Worm (Caenorhabditis elegans) whole organism, L4 larva: ENCODE results near the gene F13D12.3.
A peak's percentile ranks its signal among the peaks of the same experiment; 100 is the strongest.

Experiments
- F44E2.7 ChIP-seq: fragments of 200-800 bp; sonication (Bioruptor generic); IDR thresholded peaks from 2 replicates; pipeline ENCODE4 v2.1.2; 2022; ENCODE audit warnings: missing genetic modification characterization, missing compliant biosample characterization
- F49E8.2 ChIP-seq: sonication (generic microtip); optimal IDR thresholded peaks from 2 replicates; lab custom pipeline; 2016; ENCODE audit warnings: missing compliant biosample characterization, mild to moderate bottlenecking, missing genetic modification characterization, borderline replicate concordance
- R02D3.7 ChIP-seq: fragments of 150-350 bp; sonication (generic microtip); optimal IDR thresholded peaks from 3 replicates; lab custom pipeline; 2014; ENCODE audit warnings: missing biosample characterization, missing genetic modification characterization
- Y105C5A.15 ChIP-seq: fragments of 200-800 bp; sonication (Bioruptor generic); IDR thresholded peaks from 2 replicates; pipeline ENCODE4 v1.3.6; 2022; ENCODE audit warnings: missing genetic modification characterization, missing compliant biosample characterization
- Y48G9A.11 ChIP-seq: fragments of 200-800 bp; sonication (Bioruptor generic); IDR thresholded peaks from 2 replicates; pipeline ENCODE4 v1.3.6; 2022; ENCODE audit warnings: missing genetic modification reagents, missing genetic modification characterization, missing compliant biosample characterization
- Y5F2A.4 ChIP-seq: fragments of 200-800 bp; sonication (Bioruptor generic); optimal IDR thresholded peaks from 2 replicates; lab custom pipeline; 2018; ENCODE audit warnings: mild to moderate bottlenecking, missing genetic modification characterization, missing compliant biosample characterization
- ZK337.2 ChIP-seq: fragments of 200-800 bp; sonication (Bioruptor generic); IDR thresholded peaks from 2 replicates; pipeline ENCODE4 v1.3.6; 2022; ENCODE audit warnings: missing genetic modification reagents, missing genetic modification characterization, missing compliant biosample characterization
- ZK546.5 ChIP-seq, 2 experiments: sonication (generic microtip); optimal IDR thresholded peaks; 2 replicates each; lab custom pipeline; 2017; ENCODE audit warnings: missing biosample characterization in 2 of 2, missing genetic modification characterization in 2 of 2
- arid-1 ChIP-seq: fragments of 200-800 bp; sonication (Bioruptor generic); conservative IDR thresholded peaks from 2 replicates; pipeline ENCODE4 v1.3.6; 2022; ENCODE audit warnings: missing genetic modification reagents, missing genetic modification characterization, missing compliant biosample characterization
- ces-1 ChIP-seq: fragments of 150-350 bp; sonication (generic microtip); optimal IDR thresholded peaks from 4 replicates; lab custom pipeline; 2014; ENCODE audit warnings: missing biosample characterization, missing genetic modification reagents, missing genetic modification characterization
- ctbp-1 ChIP-seq: fragments of 200-800 bp; sonication (Bioruptor generic); IDR thresholded peaks from 2 replicates; pipeline ENCODE4 v1.3.6; 2022; ENCODE audit warnings: missing genetic modification reagents, missing genetic modification characterization, missing compliant biosample characterization
- dpl-1 ChIP-seq: fragments of 150-350 bp; optimal IDR thresholded peaks from 2 replicates; lab custom pipeline; 2014; ENCODE audit warnings: missing biosample characterization, missing genetic modification reagents, missing genetic modification characterization
- dve-1 ChIP-seq: sonication (generic microtip); optimal IDR thresholded peaks from 2 replicates; lab custom pipeline; 2017; ENCODE audit warnings: antibody characterized with exemption, mild to moderate bottlenecking, missing genetic modification characterization, missing compliant biosample characterization; ENCODE audit not compliant: insufficient read depth
- egl-43 ChIP-seq: fragments of 200-800 bp; sonication (Bioruptor generic); IDR thresholded peaks from 2 replicates; pipeline ENCODE4 v1.3.6; 2022; ENCODE audit warnings: missing genetic modification reagents, missing genetic modification characterization, missing compliant biosample characterization
- hlh-30 ChIP-seq: sonication (generic microtip); optimal IDR thresholded peaks from 2 replicates; lab custom pipeline; 2017; ENCODE audit warnings: antibody characterized with exemption, mild to moderate bottlenecking, missing genetic modification characterization, missing compliant biosample characterization; ENCODE audit not compliant: insufficient read depth
- hmg-1.1 ChIP-seq: fragments of 200-800 bp; sonication (Bioruptor generic); IDR thresholded peaks from 2 replicates; pipeline ENCODE4 v1.3.6; 2022; ENCODE audit warnings: missing genetic modification reagents, missing genetic modification characterization, missing compliant biosample characterization
- jun-1 ChIP-seq: fragments of 150-350 bp; optimal IDR thresholded peaks from 2 replicates; lab custom pipeline; 2014; ENCODE audit warnings: missing biosample characterization, missing genetic modification reagents, missing genetic modification characterization
- lin-1 ChIP-seq: fragments of 200-800 bp; sonication (Bioruptor generic); IDR thresholded peaks from 2 replicates; pipeline ENCODE4 v1.3.6; 2022; ENCODE audit warnings: missing genetic modification reagents, missing genetic modification characterization, missing compliant biosample characterization
- lin-38 ChIP-seq: fragments of 200-800 bp; sonication (Bioruptor generic); IDR thresholded peaks from 2 replicates; pipeline ENCODE4 v1.3.6; 2022; ENCODE audit warnings: missing genetic modification reagents, missing genetic modification characterization, missing compliant biosample characterization
- lin-39 ChIP-seq: fragments of 150-350 bp; optimal IDR thresholded peaks from 2 replicates; lab custom pipeline; 2014; ENCODE audit warnings: missing biosample characterization, missing genetic modification reagents, missing genetic modification characterization
- madf-5 ChIP-seq, 2 experiments: fragments of 200-800 bp; sonication (Bioruptor generic); IDR thresholded peaks; 2 replicates each; pipeline ENCODE4 v1.3.6; 2022; ENCODE audit warnings: missing compliant biosample characterization in 2 of 2, missing genetic modification characterization in 2 of 2
- mdt-29 ChIP-seq: fragments of 200-800 bp; sonication (Bioruptor generic); IDR thresholded peaks from 2 replicates; pipeline ENCODE4 v1.3.6; 2022; ENCODE audit warnings: missing genetic modification reagents, missing genetic modification characterization, missing compliant biosample characterization
- mxl-2 ChIP-seq: fragments of 200-800 bp; sonication (Bioruptor generic); conservative IDR thresholded peaks from 2 replicates; pipeline ENCODE4 v1.3.6; 2022; ENCODE audit warnings: missing genetic modification reagents, missing genetic modification characterization, missing compliant biosample characterization
- mxl-3 ChIP-seq: fragments of 200-800 bp; sonication (Bioruptor generic); optimal IDR thresholded peaks from 2 replicates; lab custom pipeline; 2018; ENCODE audit warnings: mild to moderate bottlenecking, missing genetic modification characterization, missing compliant biosample characterization
- nhr-102 ChIP-seq: sonication (generic microtip); optimal IDR thresholded peaks from 2 replicates; lab custom pipeline; 2016; ENCODE audit warnings: mild to moderate bottlenecking, missing genetic modification characterization, moderate library complexity, missing compliant biosample characterization
- nhr-111 ChIP-seq: fragments of 200-800 bp; sonication (Bioruptor generic); optimal IDR thresholded peaks from 2 replicates; lab custom pipeline; 2018; ENCODE audit warnings: mild to moderate bottlenecking, missing genetic modification characterization, missing compliant biosample characterization
- nhr-237 ChIP-seq: sonication (generic microtip); optimal IDR thresholded peaks from 2 replicates; lab custom pipeline; 2017; ENCODE audit warnings: missing biosample characterization, missing genetic modification characterization
- nhr-25 ChIP-seq: sonication (generic microtip); optimal IDR thresholded peaks from 2 replicates; lab custom pipeline; 2017; ENCODE audit warnings: missing genetic modification characterization, mild to moderate bottlenecking, missing compliant biosample characterization, antibody characterized with exemption, moderate library complexity, borderline replicate concordance; ENCODE audit not compliant: insufficient read depth
- nhr-41 ChIP-seq: fragments of 200-800 bp; sonication (Bioruptor generic); IDR thresholded peaks from 2 replicates; pipeline ENCODE4 v1.3.6; 2022; ENCODE audit warnings: missing genetic modification reagents, missing genetic modification characterization, missing compliant biosample characterization
- nhr-42 ChIP-seq: fragments of 200-800 bp; sonication (Bioruptor generic); IDR thresholded peaks from 2 replicates; pipeline ENCODE4 v1.3.6; 2022; ENCODE audit warnings: missing genetic modification characterization, missing compliant biosample characterization
- nhr-48 ChIP-seq: sonication (generic microtip); optimal IDR thresholded peaks from 2 replicates; lab custom pipeline; 2016; ENCODE audit warnings: mild to moderate bottlenecking, missing genetic modification characterization, missing compliant biosample characterization
- nhr-76 ChIP-seq: fragments of 150-350 bp; optimal IDR thresholded peaks from 2 replicates; lab custom pipeline; 2014; ENCODE audit warnings: missing biosample characterization, missing genetic modification characterization
- nhr-77 ChIP-seq: fragments of 150-350 bp; optimal IDR thresholded peaks from 2 replicates; lab custom pipeline; 2014; ENCODE audit warnings: missing biosample characterization, missing genetic modification characterization
- saeg-2 ChIP-seq: fragments of 200-800 bp; sonication (Bioruptor generic); IDR thresholded peaks from 2 replicates; pipeline ENCODE4 v1.3.6; 2022; ENCODE audit warnings: missing genetic modification reagents, missing genetic modification characterization, missing compliant biosample characterization
- spr-3 ChIP-seq: fragments of 200-800 bp; sonication (Bioruptor generic); optimal IDR thresholded peaks from 2 replicates; lab custom pipeline; 2018; ENCODE audit warnings: mild to moderate bottlenecking, missing genetic modification characterization, missing compliant biosample characterization
- unc-130 ChIP-seq: sonication (generic microtip); optimal IDR thresholded peaks from 2 replicates; lab custom pipeline; 2016; ENCODE audit warnings: missing genetic modification reagents, missing genetic modification characterization, missing compliant biosample characterization
- zag-1 ChIP-seq: fragments of 150-350 bp; optimal IDR thresholded peaks from 2 replicates; lab custom pipeline; 2014; ENCODE audit warnings: missing biosample characterization, missing genetic modification characterization
- zfp-3 ChIP-seq: fragments of 200-800 bp; sonication (Bioruptor generic); conservative IDR thresholded peaks from 2 replicates; pipeline ENCODE4 v1.3.6; 2022; ENCODE audit warnings: missing genetic modification reagents, missing genetic modification characterization, missing compliant biosample characterization
- zip-2 ChIP-seq: fragments of 150-350 bp; optimal IDR thresholded peaks from 2 replicates; lab custom pipeline; 2014; ENCODE audit warnings: missing biosample characterization, missing genetic modification characterization
- ztf-7 ChIP-seq: fragments of 150-350 bp; optimal IDR thresholded peaks from 2 replicates; lab custom pipeline; 2014; ENCODE audit warnings: missing biosample characterization, missing genetic modification characterization

Gene F13D12.3

DNA sequence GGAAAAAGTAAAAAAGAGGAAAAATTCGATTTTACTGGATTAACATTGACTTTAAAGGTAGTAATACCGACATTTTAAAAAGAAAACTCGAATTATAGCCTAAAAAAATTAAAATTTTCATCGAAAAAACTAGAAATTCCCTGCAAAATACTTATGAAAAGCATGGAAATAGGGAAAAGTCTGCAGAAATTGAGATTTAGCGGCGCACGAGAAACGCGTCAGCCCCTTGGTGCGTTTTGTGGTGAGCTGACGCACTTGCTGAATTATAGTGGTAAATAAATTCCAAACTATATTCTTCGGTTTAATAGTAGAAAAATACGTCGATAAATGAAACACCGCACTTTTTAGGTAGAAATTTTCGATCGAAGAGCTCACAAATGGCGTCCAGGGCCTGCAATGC, 25.8 kb upstream of the F13D12.3 start (continued):
- TF ChIP-seq dpl-1 (GFP tag; lab: Kevin White, UChicago): peak; percentile 50
- no peak for TF ChIP-seq jun-1 (tag; lab: Kevin White, UChicago)
- TF ChIP-seq mdt-29 (GFP tag; lab: Robert Waterston, UW): no peak
- no peak for TF ChIP-seq lin-1

DNA sequence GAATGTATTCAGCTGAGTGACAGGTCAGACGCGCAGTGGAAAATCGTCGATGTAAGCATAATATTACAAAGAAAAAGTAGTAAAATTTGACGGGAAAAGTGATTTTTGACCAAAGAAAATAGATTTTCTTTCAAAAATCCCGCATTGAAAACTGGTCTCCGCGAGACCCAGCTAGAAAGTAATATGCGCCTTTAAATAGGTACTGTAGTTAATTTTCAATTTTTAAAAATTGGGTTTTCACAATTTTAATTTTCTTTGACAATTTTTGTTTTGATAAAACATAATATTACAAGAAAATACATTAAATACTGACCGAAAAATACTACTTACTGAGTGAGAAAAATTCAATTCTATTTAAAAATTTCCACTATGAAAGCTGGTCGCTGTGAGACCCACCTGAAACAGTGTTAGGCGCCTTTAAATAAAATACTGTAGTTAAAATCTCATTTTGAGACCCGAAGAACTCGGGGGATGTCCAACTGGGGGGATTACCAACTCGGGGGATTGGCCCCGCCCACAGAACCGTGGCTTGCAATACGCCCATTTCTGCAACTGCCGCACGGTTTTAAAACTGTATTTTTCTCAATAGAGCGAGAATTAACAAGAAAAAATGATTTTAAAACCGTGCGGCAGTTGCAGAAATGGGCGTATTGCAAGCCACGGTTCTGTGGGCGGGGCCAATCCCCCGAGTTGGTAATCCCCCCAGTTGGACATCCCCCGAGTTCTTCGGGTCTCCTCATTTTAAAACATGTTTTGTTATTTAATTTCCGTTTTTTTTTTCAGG, 24.8 kb upstream of the F13D12.3 start, which contains the start of gene tars-1:
TSS of gene tars-1 (minus strand) at position 497 of the 784 bp plus-strand sequence.
- TF ChIP-seq zfp-3 (GFP tag; lab: Robert Waterston, UW) (0 out of 2 replicates have a peak, but pooled peaks have one; percentile 32), unc-130 (GFP tag; lab: Kevin White, UChicago) (peak; percentile 14), hmg-1.1 (GFP tag; lab: Robert Waterston, UW) (peak; percentile 9; the same call in 1 of the 2 replicates), F49E8.2 (tag; lab: Kevin White, UChicago) (peak; percentile 18), nhr-42 (GFP tag; lab: Robert Waterston, UW) (0 out of 2 replicates have a peak, but pooled peaks have one; percentile 22), lin-38 (GFP tag; lab: Robert Waterston, UW) (peak; percentile 68), dve-1 (tag; lab: Kevin White, UChicago) (peak; percentile 15)

DNA sequence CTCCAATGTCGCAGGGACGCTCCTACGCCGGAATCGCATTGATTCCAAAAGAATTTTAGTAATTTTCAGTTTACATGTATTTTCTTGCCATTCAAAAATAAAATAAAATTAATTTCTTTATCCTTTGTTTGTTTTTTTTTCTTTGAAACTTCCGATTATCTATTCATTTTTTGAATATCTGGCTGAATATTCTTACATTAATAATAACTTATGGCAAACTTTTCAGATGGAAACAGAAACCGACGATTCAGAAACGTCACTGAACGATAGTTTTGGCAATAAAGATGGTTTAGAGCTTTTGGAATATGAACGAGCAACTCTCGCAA, 24.3 kb upstream of the F13D12.3 start, which contains the start of gene xpf-1:
TSS of gene xpf-1 (plus strand) at position 227 of the 326 bp plus-strand sequence.
- TF ChIP-seq saeg-2 (GFP tag; lab: Robert Waterston, UW): no peak
- TF ChIP-seq Y105C5A.15 (GFP tag; lab: Robert Waterston, UW): no peak
- TF ChIP-seq nhr-76: no peak
- no peak for TF ChIP-seq madf-5 (GFP tag; IDR thresholded peaks at IDR 0.05; lab: Robert Waterston, UW)
- no peak for TF ChIP-seq spr-3 (GFP tag; lab: Kevin White, UChicago)
- no peak for TF ChIP-seq egl-43 (GFP tag; lab: Robert Waterston, UW)
- no peak for TF ChIP-seq nhr-77 (tag; lab: Kevin White, UChicago)
- TF ChIP-seq nhr-25 (tag; lab: Kevin White, UChicago): no peak
- no peak for TF ChIP-seq F44E2.7 (GFP tag; lab: Robert Waterston, UW)
- TF ChIP-seq ZK337.2 (GFP tag; lab: Robert Waterston, UW): no peak
- TF ChIP-seq nhr-237 (tag; lab: Kevin White, UChicago): no peak
- TF ChIP-seq unc-130 (GFP tag; lab: Kevin White, UChicago): no peak
- TF ChIP-seq R02D3.7 (tag; lab: Kevin White, UChicago): no peak
- TF ChIP-seq nhr-111 (GFP tag; lab: Kevin White, UChicago): no peak
- TF ChIP-seq Y5F2A.4: no peak
- no peak for TF ChIP-seq ces-1 (GFP tag; lab: Kevin White, UChicago)
- no peak for TF ChIP-seq nhr-48
- no peak for TF ChIP-seq mxl-3
- no peak for TF ChIP-seq ctbp-1 (GFP tag; lab: Robert Waterston, UW)
- no peak for TF ChIP-seq mxl-2

ce11 chrII:11700200-11700599, 20.0 kb upstream of the F13D12.3 start, which contains the start of gene inos-1:
inos-1 (minus strand) TSS chrII:11700300.
- TF ChIP-seq F44E2.7 (GFP tag; lab: Robert Waterston, UW) (no peak), zag-1 (tag; lab: Kevin White, UChicago) (no peak), arid-1 (GFP tag; lab: Robert Waterston, UW) (no peak), mdt-29 (GFP tag; lab: Robert Waterston, UW) (no peak), F49E8.2 (tag; lab: Kevin White, UChicago) (no peak), ztf-7 (tag; lab: Kevin White, UChicago) (no peak), nhr-102 (tag; lab: Kevin White, UChicago) (no peak), nhr-41 (GFP tag; lab: Robert Waterston, UW) (no peak), madf-5 (GFP tag; IDR thresholded peaks at IDR 0.05; lab: Robert Waterston, UW) (no peak), lin-39 (no peak), hmg-1.1 (GFP tag; lab: Robert Waterston, UW) (no peak), zip-2 (tag; lab: Kevin White, UChicago) (no peak), ZK546.5 (tag; optimal IDR thresholded peaks at IDR 0.05; lab: Kevin White, UChicago) (no peak), nhr-237 (tag; lab: Kevin White, UChicago) (no peak), nhr-76 (no peak), Y48G9A.11 (no peak), saeg-2 (GFP tag; lab: Robert Waterston, UW) (no peak), hlh-30 (tag; lab: Kevin White, UChicago) (no peak)
